Worm (Caenorhabditis elegans): ENCODE data around the gene srz-69.
A peak's percentile ranks its signal among the peaks of the same experiment; 100 is the strongest.

srz-69 gene

ce11 chrIV:3524584-3525020, 47.6 kb upstream of the srz-69 start (continued):
- TF ChIP-seq F37B4.10 (GFP tag; IDR thresholded peaks at IDR 0.05) = no peak
- TF ChIP-seq F57A8.1 (GFP tag; optimal IDR thresholded peaks at IDR 0.05) = peak; percentile 57
- TF ChIP-seq nhr-27 (tag; optimal IDR thresholded peaks at IDR 0.05) = no peak
- TF ChIP-seq ceh-58 (GFP tag; IDR thresholded peaks at IDR 0.05) = no peak
- TF ChIP-seq fkh-3 (tag; optimal IDR thresholded peaks at IDR 0.05) = peak; percentile 8
- no peak for TF ChIP-seq egl-18 (GFP tag; IDR thresholded peaks at IDR 0.05)
- no peak for TF ChIP-seq unc-130 (GFP tag; optimal IDR thresholded peaks at IDR 0.05)
- TF ChIP-seq ekl-4 (GFP tag; IDR thresholded peaks at IDR 0.05) = peak; percentile 24; the same call in 1 of the 2 replicates
- 0 out of 2 replicates have a peak, but pooled peaks have one; percentile 28 for TF ChIP-seq K11D2.4 (GFP tag; IDR thresholded peaks at IDR 0.05)
- TF ChIP-seq ztf-26 (tag; optimal IDR thresholded peaks at IDR 0.05) = peak; percentile 69
- TF ChIP-seq B0035.1 (tag; optimal IDR thresholded peaks at IDR 0.05) = no peak
- peak; percentile 45 for TF ChIP-seq athp-1 (tag; optimal IDR thresholded peaks at IDR 0.05)
- peak; percentile 27 for TF ChIP-seq K12H6.12 (tag; optimal IDR thresholded peaks at IDR 0.05)
- no peak for TF ChIP-seq lsy-27 (tag; optimal IDR thresholded peaks at IDR 0.05; ENCODE audit: borderline replicate concordance, insufficient read depth)
- no peak for TF ChIP-seq let-526 (GFP tag; IDR thresholded peaks at IDR 0.05)
- TF ChIP-seq Y53F4B.3 (GFP tag; IDR thresholded peaks at IDR 0.05) = no peak
- no peak for TF ChIP-seq F39B2.1 (GFP tag; IDR thresholded peaks at IDR 0.05)
- no peak for TF ChIP-seq nfya-2 (GFP tag; IDR thresholded peaks at IDR 0.05)
- peak; percentile 86 for TF ChIP-seq nfyb-1 (GFP tag; IDR thresholded peaks at IDR 0.05)
- TF ChIP-seq D2030.7 (GFP tag; IDR thresholded peaks at IDR 0.05) = peak; percentile 51
- peak; percentile 79 for TF ChIP-seq ZK185.1 (tag; optimal IDR thresholded peaks at IDR 0.05; ENCODE audit: poor library complexity, severe bottlenecking)
- no peak for TF ChIP-seq F22D6.2 (tag; optimal IDR thresholded peaks at IDR 0.05)
- TF ChIP-seq atf-7 (tag; optimal IDR thresholded peaks at IDR 0.05) = no peak
- TF ChIP-seq egl-44 (GFP tag; IDR thresholded peaks at IDR 0.05) = peak; percentile 64; the same call in 1 of the 2 replicates
- no peak for TF ChIP-seq aptf-3 (GFP tag; IDR thresholded peaks at IDR 0.05)
- TF ChIP-seq bed-1 (GFP tag; IDR thresholded peaks at IDR 0.05) = no peak
- 0 out of 2 replicates have a peak, but pooled peaks have one; percentile 10 for TF ChIP-seq madf-8 (GFP tag; conservative IDR thresholded peaks at IDR 0.05)
- 0 out of 2 replicates have a peak, but pooled peaks have one; percentile 36 for TF ChIP-seq egrh-3 (GFP tag; IDR thresholded peaks at IDR 0.05)
- no peak for TF ChIP-seq tlf-1 (GFP tag; optimal IDR thresholded peaks at IDR 0.05)
- TF ChIP-seq attf-6 (GFP tag; IDR thresholded peaks at IDR 0.05) = 0 out of 2 replicates have a peak, but pooled peaks have one; percentile 55
- TF ChIP-seq pbrm-1 (GFP tag; IDR thresholded peaks at IDR 0.05) = peak; percentile 71
- peak; percentile 81 for TF ChIP-seq B0261.1 (tag; optimal IDR thresholded peaks at IDR 0.05)
- peak; percentile 51 for TF ChIP-seq lin-40 (tag; optimal IDR thresholded peaks at IDR 0.05)
- TF ChIP-seq unc-62 (GFP tag; optimal IDR thresholded peaks at IDR 0.05) = no peak
- peak; percentile 58 for TF ChIP-seq madf-10 (tag; optimal IDR thresholded peaks at IDR 0.05)
- peak; percentile 94 for TF ChIP-seq lin-26 (GFP tag; IDR thresholded peaks at IDR 0.05)
- TF ChIP-seq nhr-179 (tag; optimal IDR thresholded peaks at IDR 0.05) = no peak
- no peak for TF ChIP-seq Y67H2A.10 (GFP tag; conservative IDR thresholded peaks at IDR 0.05)
- 0 out of 2 replicates have a peak, but pooled peaks have one; percentile 20 for TF ChIP-seq B0336.3 (GFP tag; IDR thresholded peaks at IDR 0.05)
- TF ChIP-seq nfya-1 (tag; optimal IDR thresholded peaks at IDR 0.05; ENCODE audit: borderline replicate concordance, insufficient read depth) = no peak
- TF ChIP-seq mes-4 (tag; optimal IDR thresholded peaks at IDR 0.05) = no peak
- peak; percentile 23 for TF ChIP-seq snpc-4 (GFP tag; optimal IDR thresholded peaks at IDR 0.05)
- peak in 3 of 4 experiments; percentile 5 to 82 (median 72) for TF ChIP-seq snpc-4 (tag; optimal IDR thresholded peaks at IDR 0.05)
- no peak for TF ChIP-seq ama-1 (optimal IDR thresholded peaks at IDR 0.05)
- peak; percentile 4 to 22 for TF ChIP-seq ama-1 (GFP tag; optimal IDR thresholded peaks at IDR 0.05)

Measured in whole organism, young adult.